Comparison of ENCODE assay signal across 1 fruit fly cellular context in genomic region chr3R:27581263-27581868, dm6.
TF ChIP-seq lines count a peak whose summit lies in the region.

No protein-coding gene starts in this region.

TF ChIP-seq in whole organism, embryonic, 481 proteins besides CTCF, POLR2A, EP300 and RAD21 (continued from another document):
- TF ChIP-seq Dip2 (GFP tag; IDR thresholded peaks at IDR 0.05; lab: Robert Waterston, UW) (no peak), Oaz (GFP tag; IDR thresholded peaks at IDR 0.05; lab: Robert Waterston, UW) (no peak), CG15073 (GFP tag; optimal IDR thresholded peaks at IDR 0.05; lab: Kevin White, UChicago) (no peak), CG30431 (GFP tag; optimal IDR thresholded peaks at IDR 0.05; lab: Kevin White, UChicago) (no peak), Hey (tag; optimal IDR thresholded peaks at IDR 0.05; lab: Kevin White, UChicago) (peak; percentile 3), MBD-R2 (GFP tag; IDR thresholded peaks at IDR 0.05; lab: Robert Waterston, UW) (no peak), GATAe (GFP tag; conservative IDR thresholded peaks at IDR 0.05; lab: Robert Waterston, UW) (no peak), CG2116 (GFP tag; optimal IDR thresholded peaks at IDR 0.05; lab: Kevin White, UChicago) (peak; percentile 53), pho (GFP tag; optimal IDR thresholded peaks at IDR 0.05; lab: Kevin White, UChicago) (peak; percentile 11), CG10366 (GFP tag; IDR thresholded peaks at IDR 0.05; lab: Robert Waterston, UW) (no peak), CG14860 (GFP tag; IDR thresholded peaks at IDR 0.05; lab: Robert Waterston, UW; ENCODE audit: partially characterized antibody) (no peak), Sry-β (GFP tag; optimal IDR thresholded peaks at IDR 0.05; lab: Kevin White, UChicago) (no peak), z (GFP tag; IDR thresholded peaks at IDR 0.05; lab: Robert Waterston, UW) (no peak), pita (GFP tag; optimal IDR thresholded peaks at IDR 0.05; lab: Kevin White, UChicago) (no peak), vnd (GFP tag; IDR thresholded peaks at IDR 0.05; lab: Robert Waterston, UW; ENCODE audit: partially characterized antibody) (no peak), otp (GFP tag; IDR thresholded peaks at IDR 0.05; lab: Robert Waterston, UW) (no peak)
